Fruit fly (Drosophila melanogaster): Measurements from ENCODE around the gene CG42713.

The CG42713 gene

dm6 chr2L:8897954-8898713 lies 6.9 kb downstream of the CG42713 start (continued):
- TF ChIP-seq dati (GFP tag; IDR thresholded peaks at IDR 0.05) = no peak
- TF ChIP-seq CG2199 (GFP tag; IDR thresholded peaks at IDR 0.05) = no peak
- peak; percentile 28 for TF ChIP-seq CG12155 (GFP tag; optimal IDR thresholded peaks at IDR 0.05)
- TF ChIP-seq CG6254 (GFP tag; optimal IDR thresholded peaks at IDR 0.05) = peak; percentile 27
- no peak for TF ChIP-seq crp (GFP tag; optimal IDR thresholded peaks at IDR 0.05)
- no peak for TF ChIP-seq Spps (tag; optimal IDR thresholded peaks at IDR 0.05)
- TF ChIP-seq sens-2 (GFP tag; IDR thresholded peaks at IDR 0.05) = no peak
- TF ChIP-seq dmrt11E (tag; optimal IDR thresholded peaks at IDR 0.05) = no peak
- no peak for TF ChIP-seq CG9797 (GFP tag; optimal IDR thresholded peaks at IDR 0.05)
- peak; percentile 44 for TF ChIP-seq fd96Cb (tag; optimal IDR thresholded peaks at IDR 0.05)
- TF ChIP-seq scrt (GFP tag; optimal IDR thresholded peaks at IDR 0.05) = peak; percentile 42
- peak; percentile 36 for TF ChIP-seq az2 (GFP tag; optimal IDR thresholded peaks at IDR 0.05)
- TF ChIP-seq chinmo (GFP tag; IDR thresholded peaks at IDR 0.05; ENCODE audit: partially characterized antibody) = no peak
- TF ChIP-seq CG18619 (GFP tag; optimal IDR thresholded peaks at IDR 0.05) = peak; percentile 17
- no peak for TF ChIP-seq CG6813 (GFP tag; optimal IDR thresholded peaks at IDR 0.05)
- no peak for TF ChIP-seq CG34376 (GFP tag; optimal IDR thresholded peaks at IDR 0.05)
- no peak for TF ChIP-seq tx (GFP tag; optimal IDR thresholded peaks at IDR 0.05)
- TF ChIP-seq Max (GFP tag; optimal IDR thresholded peaks at IDR 0.05) = peak; percentile 5
- TF ChIP-seq ato (GFP tag; IDR thresholded peaks at IDR 0.05; ENCODE audit: partially characterized antibody) = no peak
- TF ChIP-seq hb (GFP tag; IDR thresholded peaks at IDR 0.05; ENCODE audit: partially characterized antibody) = no peak
- TF ChIP-seq CG14667 (GFP tag; IDR thresholded peaks at IDR 0.05) = no peak
- TF ChIP-seq inv (GFP tag; IDR thresholded peaks at IDR 0.05; ENCODE audit: partially characterized antibody) = no peak
- TF ChIP-seq CG15011 (GFP tag; optimal IDR thresholded peaks at IDR 0.05) = peak; percentile 27
- no peak for TF ChIP-seq CG9876 (GFP tag; optimal IDR thresholded peaks at IDR 0.05)
- no peak for TF ChIP-seq CG14860 (GFP tag; IDR thresholded peaks at IDR 0.05; ENCODE audit: partially characterized antibody)
- TF ChIP-seq grn (GFP tag; optimal IDR thresholded peaks at IDR 0.05) = no peak
- TF ChIP-seq nmo (GFP tag; optimal IDR thresholded peaks at IDR 0.05) = peak; percentile 53
- TF ChIP-seq ro (GFP tag; IDR thresholded peaks at IDR 0.05) = no peak
- TF ChIP-seq CG11456 (GFP tag; IDR thresholded peaks at IDR 0.05) = no peak
- no peak for TF ChIP-seq fd102C (GFP tag; optimal IDR thresholded peaks at IDR 0.05)
- peak; percentile 43 for TF ChIP-seq odd (GFP tag; optimal IDR thresholded peaks at IDR 0.05)
- peak; percentile 51 for TF ChIP-seq CG7556 (GFP tag; optimal IDR thresholded peaks at IDR 0.05)
- peak; percentile 49 for TF ChIP-seq CG17359 (tag; optimal IDR thresholded peaks at IDR 0.05)
- TF ChIP-seq CoRest (tag; optimal IDR thresholded peaks at IDR 0.05) = peak; percentile 65
- TF ChIP-seq CG5245 (GFP tag; optimal IDR thresholded peaks at IDR 0.05) = no peak
- TF ChIP-seq Dp (GFP tag; optimal IDR thresholded peaks at IDR 0.05) = no peak
- no peak for TF ChIP-seq tll (GFP tag; optimal IDR thresholded peaks at IDR 0.05)
- peak; percentile 63 for TF ChIP-seq CG10209 (GFP tag; optimal IDR thresholded peaks at IDR 0.05)
- peak; percentile 41 for TF ChIP-seq CG9817 (tag; optimal IDR thresholded peaks at IDR 0.05)
- peak; percentile 69 for TF ChIP-seq Meics (GFP tag; optimal IDR thresholded peaks at IDR 0.05)
- TF ChIP-seq CG6854 (GFP tag; optimal IDR thresholded peaks at IDR 0.05) = peak; percentile 4
- TF ChIP-seq CG8359 (GFP tag; optimal IDR thresholded peaks at IDR 0.05; ENCODE audit: borderline replicate concordance) = no peak
- no peak for TF ChIP-seq H15 (GFP tag; IDR thresholded peaks at IDR 0.05)
- no peak for TF ChIP-seq danr (GFP tag; IDR thresholded peaks at IDR 0.05)
- no peak for TF ChIP-seq B-H1 (GFP tag; IDR thresholded peaks at IDR 0.05)
- no peak for TF ChIP-seq Vsx1 (GFP tag; optimal IDR thresholded peaks at IDR 0.05)
- no peak for TF ChIP-seq Hmx (GFP tag; optimal IDR thresholded peaks at IDR 0.05)
- no peak for TF ChIP-seq CG2875 (GFP tag; optimal IDR thresholded peaks at IDR 0.05)

Data from whole organism, embryonic.